Worm (Caenorhabditis elegans) whole organism, midembryonic: ENCODE data around the gene F18E3.11.

Experiments used
- T22C8.4 ChIP-seq: fragments of 200-800 bp; sonication (Bioruptor generic); IDR thresholded peaks from 2 replicates; pipeline ENCODE4 v1.3.6; 2022; ENCODE audit warnings: missing genetic modification characterization, missing compliant biosample characterization
- cog-1 ChIP-seq: sonication (generic microtip); optimal IDR thresholded peaks from 2 replicates; lab custom pipeline; 2016; ENCODE audit warnings: missing genetic modification characterization, missing compliant biosample characterization
- flt-1 ChIP-seq: fragments of 200-800 bp; sonication (Bioruptor generic); IDR thresholded peaks from 2 replicates; pipeline ENCODE4 v1.3.6; 2022; ENCODE audit warnings: missing genetic modification characterization, missing compliant biosample characterization
- ref-1 ChIP-seq: fragments of 200-800 bp; sonication (Bioruptor generic); conservative IDR thresholded peaks from 2 replicates; pipeline ENCODE4 v1.3.6; 2022; ENCODE audit warnings: missing genetic modification reagents, missing genetic modification characterization, missing compliant biosample characterization
- tab-1 ChIP-seq: fragments of 200-800 bp; sonication (Bioruptor generic); IDR thresholded peaks from 2 replicates; pipeline ENCODE4 v1.3.6; 2022; ENCODE audit warnings: missing genetic modification characterization, missing compliant biosample characterization

ce11 chrV:7436911-7437310, 23.6 kb downstream of the F18E3.11 start:
- no peak for TF ChIP-seq T22C8.4
- TF ChIP-seq ref-1 (GFP tag; lab: Robert Waterston, UW) = no peak
- TF ChIP-seq tab-1 (GFP tag; lab: Robert Waterston, UW) = no peak
- no peak for TF ChIP-seq flt-1 (GFP tag; lab: Robert Waterston, UW)
- no peak for TF ChIP-seq cog-1 (tag; lab: Kevin White, UChicago)
